Worm (Caenorhabditis elegans) whole organism, L2 larva: ENCODE data around the gene D2062.5.
"Not testable (repeated sequence)": the region's sequence is repeated elsewhere in the genome, so short reads cannot be mapped to it uniquely, and the experiment has no call there.

Source experiments
- R02D3.7 ChIP-seq: fragments of 150-350 bp; optimal IDR thresholded peaks from 2 replicates; lab custom pipeline; 2014; ENCODE audit warnings: missing biosample characterization, missing genetic modification characterization
- ama-1 ChIP-seq: fragments of 150-350 bp; optimal IDR thresholded peaks from 2 replicates; lab custom pipeline; 2018; ENCODE audit warnings: inconsistent platforms
- elt-3 ChIP-seq: sonication (generic microtip); optimal IDR thresholded peaks from 2 replicates; lab custom pipeline; 2017; ENCODE audit warnings: missing biosample characterization, missing genetic modification characterization
- fos-1 ChIP-seq: fragments of 150-350 bp; optimal IDR thresholded peaks from 2 replicates; lab custom pipeline; 2014; ENCODE audit warnings: missing biosample characterization, missing genetic modification characterization
- mab-5 ChIP-seq: fragments of 150-350 bp; optimal IDR thresholded peaks from 2 replicates; lab custom pipeline; 2014; ENCODE audit warnings: missing biosample characterization, missing genetic modification characterization
- nhr-11 ChIP-seq: fragments of 150-350 bp; optimal IDR thresholded peaks from 2 replicates; lab custom pipeline; 2014; ENCODE audit warnings: missing biosample characterization, missing genetic modification characterization
- nhr-21 ChIP-seq: fragments of 150-350 bp; optimal IDR thresholded peaks from 2 replicates; lab custom pipeline; 2014; ENCODE audit warnings: missing biosample characterization, missing genetic modification characterization
- nhr-237 ChIP-seq: fragments of 150-350 bp; optimal IDR thresholded peaks from 2 replicates; lab custom pipeline; 2014; ENCODE audit warnings: missing biosample characterization, missing genetic modification characterization
- sma-9 ChIP-seq, 2 experiments: fragments of 150-350 bp in 1 of 2; sonication (generic microtip) in 1 of 2; optimal IDR thresholded peaks; 2 replicates each; lab custom pipeline; 2014 to 2016; ENCODE audit warnings: missing genetic modification characterization in 2 of 2, mild to moderate bottlenecking in 1 of 2, missing biosample characterization in 1 of 2, missing compliant biosample characterization in 1 of 2, missing genetic modification reagents in 1 of 2, moderate library complexity in 1 of 2
- snpc-4 ChIP-seq: fragments of 150-350 bp; optimal IDR thresholded peaks from 2 replicates; lab custom pipeline; 2014; ENCODE audit warnings: missing biosample characterization, missing genetic modification characterization
- unc-62 ChIP-seq: fragments of 150-350 bp; optimal IDR thresholded peaks from 2 replicates; lab custom pipeline; 2014; ENCODE audit warnings: missing biosample characterization, missing genetic modification reagents, missing genetic modification characterization
- ztf-1 ChIP-seq: fragments of 200-800 bp; sonication (Bioruptor generic); conservative IDR thresholded peaks from 2 replicates; pipeline ENCODE4 v1.3.6; 2022; ENCODE audit warnings: missing genetic modification characterization, missing compliant biosample characterization

- TF ChIP-seq nhr-21; elt-3 (tag; lab: Kevin White, UChicago); ztf-1 (GFP tag; lab: Robert Waterston, UW); unc-62 (GFP tag; lab: Kevin White, UChicago); mab-5 (tag; lab: Kevin White, UChicago); sma-9 (GFP tag; optimal IDR thresholded peaks at IDR 0.05; lab: Kevin White, UChicago); sma-9 (tag; optimal IDR thresholded peaks at IDR 0.05; lab: Kevin White, UChicago); R02D3.7; snpc-4 (tag; lab: Kevin White, UChicago); nhr-237; fos-1 (tag; lab: Kevin White, UChicago); ama-1 (lab: Kevin White, UChicago); nhr-11: not testable (repeated sequence)
Observed at ce11 chrII:2646756-2647155, 24.2 kb downstream of the D2062.5 start, which contains the start of gene F22E5.12.
